Fruit fly (Drosophila melanogaster) S2 (cell line): ENCODE measurements around the gene CG31975.

Experiments used
- CG8478 ChIP-seq: fragments of >200 bp; optimal IDR thresholded peaks from 2 replicates; lab custom pipeline; 2018
- CTCF ChIP-seq, 2 experiments: fragments of >200 bp; optimal IDR thresholded peaks; 2 replicates each; lab custom pipeline; 2018

The CG31975 gene

dm6 chr2L:134563-135382 is 6.0 kb downstream of the CG31975 start:
- TF ChIP-seq CTCF (optimal IDR thresholded peaks at IDR 0.05; lab: Kevin White, UChicago): no peak
- TF ChIP-seq CG8478 (lab: Kevin White, UChicago): no peak

DNA sequence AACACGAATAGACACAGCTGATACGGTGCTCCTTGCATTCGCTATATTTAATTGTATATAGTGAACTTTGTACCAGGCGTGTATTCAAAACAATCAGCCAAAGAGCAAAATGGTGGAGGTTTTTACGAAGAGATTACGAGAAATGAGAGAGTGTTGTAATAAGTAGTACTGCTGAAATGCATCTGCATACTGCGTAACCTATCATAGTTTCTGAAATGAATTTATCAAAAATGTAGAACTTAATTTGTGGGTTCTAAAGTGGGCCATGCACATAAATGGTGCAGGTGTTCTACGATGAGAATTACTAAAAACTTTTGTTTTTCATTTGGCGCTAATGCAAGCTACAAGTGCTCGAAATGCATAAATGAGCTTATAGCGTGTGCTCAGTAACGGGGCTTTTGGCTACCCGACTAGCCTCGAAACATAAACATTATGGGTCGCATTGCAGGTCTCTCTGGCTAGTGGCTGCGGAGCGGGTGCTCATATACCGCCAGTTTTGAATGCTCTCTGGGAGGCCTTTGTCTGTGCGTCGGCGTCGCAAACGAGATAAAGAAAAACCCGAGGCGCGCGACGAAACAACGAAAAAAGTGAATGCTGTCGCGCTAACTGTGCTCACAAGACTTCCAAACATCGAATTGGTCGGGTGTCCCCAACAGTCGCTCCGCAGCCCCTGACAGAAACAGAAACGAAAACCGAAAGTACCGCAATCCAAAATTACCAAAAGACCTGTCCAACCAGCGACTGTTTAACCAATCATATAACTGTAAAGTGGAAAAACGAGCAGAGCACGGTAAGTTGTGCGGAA is 9.1 kb downstream of the CG31975 start, which contains the start of gene Gs1:
Gs1 (plus strand) TSS at position 612 of the 805 bp plus-strand sequence.
- TF ChIP-seq CTCF (optimal IDR thresholded peaks at IDR 0.05; lab: Kevin White, UChicago) (no peak), CG8478 (lab: Kevin White, UChicago) (no peak)

DNA sequence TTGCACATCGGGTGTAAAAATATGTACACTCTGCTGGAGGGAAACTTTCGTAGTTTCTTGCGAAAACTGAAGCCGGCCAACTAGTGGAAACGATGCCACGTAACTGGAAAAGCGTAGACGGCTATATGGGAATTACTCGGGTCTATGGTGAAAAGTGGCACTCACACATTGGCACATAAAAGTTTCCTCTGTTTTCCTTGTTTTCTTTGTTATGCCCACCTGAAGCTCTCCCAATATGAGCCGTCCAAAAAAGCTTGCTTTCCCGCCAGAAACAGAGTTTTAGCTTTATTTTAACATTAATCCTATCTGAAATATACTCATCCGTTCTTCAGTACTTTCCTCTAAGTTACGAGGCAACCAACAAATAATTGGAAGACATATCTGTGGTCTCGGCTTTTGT is 10.1 kb downstream of the CG31975 start, which contains the start of gene CG3164:
CG3164 (minus strand) TSS at position 101 of the 400 bp plus-strand sequence.
- TF ChIP-seq CTCF (optimal IDR thresholded peaks at IDR 0.05; lab: Kevin White, UChicago): no peak
- no peak for TF ChIP-seq CG8478 (lab: Kevin White, UChicago)

dm6 chr2L:128977-129941 is 11.5 kb downstream of the CG31975 start:
- TF ChIP-seq CG8478 (lab: Kevin White, UChicago) (peak; percentile 56), CTCF (optimal IDR thresholded peaks at IDR 0.05; lab: Kevin White, UChicago) (no peak)

- TF ChIP-seq CTCF (optimal IDR thresholded peaks at IDR 0.05; lab: Kevin White, UChicago) (no peak), CG8478 (lab: Kevin White, UChicago) (no peak)
Measured at dm6 chr2L:128296-128715, 12.5 kb downstream of the CG31975 start.

DNA sequence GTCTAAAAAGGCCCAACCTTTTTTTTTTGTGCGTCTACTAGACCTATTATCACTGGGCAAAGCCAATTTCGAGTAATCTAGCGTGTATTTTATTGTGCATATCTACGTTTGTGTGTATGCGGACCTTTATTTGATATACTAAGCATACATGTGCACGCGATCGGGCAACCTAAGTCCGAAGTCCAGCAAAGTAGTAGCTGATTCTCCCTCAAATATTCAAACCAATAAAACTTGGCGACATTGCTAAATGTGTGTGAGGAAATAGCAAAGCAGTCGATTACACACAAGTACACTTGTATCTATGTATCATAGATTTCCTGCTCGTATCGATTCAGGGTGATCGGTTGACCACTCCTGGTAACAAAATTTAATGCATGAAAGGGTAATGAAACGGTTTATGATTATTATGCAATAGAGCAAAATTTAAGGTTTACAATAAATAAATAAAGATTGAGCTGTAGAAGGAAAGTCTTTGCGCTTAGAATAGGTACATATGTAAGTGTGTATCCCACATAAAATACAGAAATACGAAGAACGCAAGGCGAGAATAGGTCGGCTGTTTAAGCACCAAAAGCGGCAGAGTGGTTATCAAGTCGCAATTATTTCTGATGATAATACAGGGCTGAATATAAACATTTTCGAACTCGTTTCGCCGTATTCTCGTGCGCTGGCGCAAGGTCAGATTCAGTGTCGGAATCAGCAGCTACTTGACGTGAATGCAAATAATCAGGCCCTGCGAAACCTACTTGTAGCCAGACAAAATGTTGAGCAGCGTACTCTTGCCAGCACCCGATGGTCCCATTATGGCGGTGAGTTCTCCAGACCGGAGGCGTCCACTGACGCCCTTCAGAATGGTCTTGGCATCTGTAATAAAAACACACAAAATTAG is 15.2 kb downstream of the CG31975 start:
- TF ChIP-seq CG8478 (lab: Kevin White, UChicago): no peak
- no peak for TF ChIP-seq CTCF (optimal IDR thresholded peaks at IDR 0.05; lab: Kevin White, UChicago)

DNA sequence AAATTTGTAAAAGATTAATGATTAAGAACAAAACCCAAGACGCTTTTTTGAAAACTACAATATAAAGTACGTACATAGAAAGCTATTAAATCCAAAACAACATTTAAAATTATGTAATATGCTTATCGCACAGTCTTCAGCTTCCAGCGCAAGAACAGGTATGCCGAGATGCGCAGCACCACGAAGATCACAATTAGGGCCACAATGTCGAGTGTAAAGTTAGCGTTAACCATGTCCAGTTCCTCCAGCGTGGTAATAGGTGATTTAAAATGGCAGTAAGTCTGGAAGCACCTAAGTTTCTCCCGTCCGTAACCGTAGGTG is 17.8 kb downstream of the CG31975 start:
- TF ChIP-seq CG8478 (lab: Kevin White, UChicago) (no peak), CTCF (optimal IDR thresholded peaks at IDR 0.05; lab: Kevin White, UChicago) (no peak)

- TF ChIP-seq CTCF (optimal IDR thresholded peaks at IDR 0.05; lab: Kevin White, UChicago): peak; percentile 42 to 66
- no peak for TF ChIP-seq CG8478 (lab: Kevin White, UChicago)
Measured at dm6 chr2L:122167-123006, 18.4 kb downstream of the CG31975 start.

- TF ChIP-seq CG8478 (lab: Kevin White, UChicago) (no peak), CTCF (optimal IDR thresholded peaks at IDR 0.05; lab: Kevin White, UChicago) (no peak)
Measured at dm6 chr2L:121456-121831, 19.3 kb downstream of the CG31975 start, which contains the start of gene CG4822. Gene CG4822, minus strand, starts transcription at chr2L:121754.

DNA sequence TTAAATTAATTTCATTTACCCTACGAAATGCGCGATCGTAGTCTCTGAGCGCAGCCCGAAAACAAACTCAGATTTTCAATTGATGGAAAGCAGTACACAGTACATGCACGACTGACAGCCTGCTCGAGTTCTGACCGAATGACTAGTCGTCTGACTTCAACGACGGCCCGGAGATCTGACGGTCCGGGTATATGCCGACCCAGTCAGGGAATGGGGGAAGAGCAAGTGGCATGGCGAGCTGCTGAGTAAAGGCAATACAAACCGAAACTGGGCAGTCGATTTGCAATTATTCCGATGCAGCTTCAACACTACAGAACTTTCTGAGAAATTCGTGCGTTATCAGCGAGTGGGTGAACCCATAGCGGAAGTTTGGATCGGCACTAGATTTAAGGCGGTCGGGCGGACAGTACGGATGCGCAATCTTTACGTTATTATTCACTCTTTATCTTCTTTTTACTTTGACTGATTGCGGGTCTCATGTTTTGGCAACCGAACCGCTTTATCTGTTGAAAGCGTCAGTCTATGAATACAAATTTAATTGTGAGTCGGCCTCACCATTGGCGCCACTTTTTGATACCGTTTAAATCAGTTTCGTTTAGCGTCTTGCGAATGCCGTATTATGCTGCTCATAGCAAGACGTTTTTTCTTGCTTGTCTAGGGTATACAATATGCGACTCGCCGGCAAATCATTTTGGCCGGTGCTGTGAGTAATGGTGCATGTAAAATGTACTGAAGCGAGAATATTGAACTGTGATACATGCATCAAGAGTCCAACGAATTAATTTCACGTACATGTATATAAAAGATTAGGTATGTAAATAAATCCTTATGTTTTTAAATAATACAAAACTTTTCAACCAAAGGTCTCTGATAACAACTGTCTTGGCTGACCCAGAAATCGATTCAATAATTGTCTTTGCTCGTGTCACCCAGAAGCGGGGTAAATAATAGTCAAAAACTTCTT is 20.0 kb downstream of the CG31975 start:
- TF ChIP-seq CG8478 (lab: Kevin White, UChicago): no peak
- TF ChIP-seq CTCF (optimal IDR thresholded peaks at IDR 0.05; lab: Kevin White, UChicago): no peak

DNA sequence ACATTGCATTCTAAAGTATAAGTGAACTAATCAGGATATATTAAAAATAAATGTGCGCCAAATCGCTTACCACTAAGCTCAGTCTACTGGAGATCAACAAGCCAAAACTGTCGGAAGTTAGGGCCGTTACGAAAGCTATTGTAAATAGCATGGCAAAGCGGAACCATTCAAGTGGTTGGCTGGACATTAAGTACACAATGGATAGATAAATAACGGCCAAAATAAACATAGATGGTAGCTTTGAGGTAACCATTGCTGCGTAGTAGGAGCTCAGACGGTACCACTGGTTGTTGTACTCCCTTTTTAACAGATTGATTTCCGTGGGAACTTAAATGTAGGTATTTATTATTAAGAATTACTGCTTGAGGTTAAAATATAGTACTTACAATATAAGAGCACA is 23.0 kb downstream of the CG31975 start:
- TF ChIP-seq CG8478 (lab: Kevin White, UChicago) (no peak), CTCF (optimal IDR thresholded peaks at IDR 0.05; lab: Kevin White, UChicago) (no peak)
